Fruit fly (Drosophila melanogaster) whole organism, embryonic: ENCODE measurements around the gene CG9628.

ENCODE experiments used
- Atf-2 ChIP-seq: fragments of 200-800 bp; sonication (Bioruptor generic); optimal IDR thresholded peaks from 2 replicates; lab custom pipeline; 2016; ENCODE audit warnings: missing biosample characterization, missing genetic modification characterization
- Blimp-1 ChIP-seq: fragments of 200-800 bp; sonication (Bioruptor generic); optimal IDR thresholded peaks from 3 replicates; lab custom pipeline; 2018; ENCODE audit warnings: missing biosample characterization, missing genetic modification characterization, mild to moderate bottlenecking, moderate library complexity, missing genetic modification reagents
- CG10274 ChIP-seq: fragments of 200-800 bp; sonication (Bioruptor generic); optimal IDR thresholded peaks from 3 replicates; lab custom pipeline; 2017; ENCODE audit warnings: missing biosample characterization, mild to moderate bottlenecking, missing genetic modification characterization
- CG12236 ChIP-seq: fragments of 200-800 bp; sonication (Bioruptor generic); optimal IDR thresholded peaks from 2 replicates; lab custom pipeline; 2016; ENCODE audit warnings: missing biosample characterization, missing genetic modification characterization
- CG13894 ChIP-seq: fragments of 200-800 bp; sonication (Bioruptor generic); optimal IDR thresholded peaks from 3 replicates; lab custom pipeline; 2018; ENCODE audit warnings: missing biosample characterization, mild to moderate bottlenecking, missing genetic modification characterization, moderate library complexity
- CG14441 ChIP-seq: fragments of 200-800 bp; sonication (Bioruptor generic); IDR thresholded peaks from 2 replicates; pipeline ENCODE4 v1.3.6; 2022; ENCODE audit warnings: missing biosample characterization, missing genetic modification characterization
- CG14667 ChIP-seq: fragments of 200-800 bp; sonication (Bioruptor generic); IDR thresholded peaks from 2 replicates; pipeline ENCODE4 v1.3.6; 2022; ENCODE audit warnings: missing biosample characterization, missing genetic modification characterization
- CG15269 ChIP-seq: fragments of 200-800 bp; sonication (Bioruptor generic); optimal IDR thresholded peaks from 2 replicates; lab custom pipeline; 2018; ENCODE audit warnings: missing biosample characterization, mild to moderate bottlenecking, missing genetic modification characterization, moderate library complexity
- CG15479 ChIP-seq: fragments of 200-800 bp; sonication (Bioruptor generic); optimal IDR thresholded peaks from 3 replicates; lab custom pipeline; 2019; ENCODE audit warnings: missing biosample characterization, mild to moderate bottlenecking, missing genetic modification characterization, moderate library complexity
- CG2202 ChIP-seq: fragments of 200-800 bp; sonication (Bioruptor generic); optimal IDR thresholded peaks from 2 replicates; lab custom pipeline; 2018; ENCODE audit warnings: missing biosample characterization, mild to moderate bottlenecking, missing genetic modification characterization
- CG3847 ChIP-seq: fragments of 200-800 bp; sonication (Bioruptor generic); IDR thresholded peaks from 2 replicates; pipeline ENCODE4 v1.3.6; 2022; ENCODE audit warnings: missing biosample characterization, missing genetic modification characterization
- CG3995 ChIP-seq: fragments of 200-800 bp; sonication (Bioruptor generic); optimal IDR thresholded peaks from 3 replicates; lab custom pipeline; 2016; ENCODE audit warnings: missing biosample characterization, missing genetic modification characterization
- CG5953 ChIP-seq: fragments of 200-800 bp; sonication (Bioruptor generic); IDR thresholded peaks from 2 replicates; pipeline ENCODE4 v1.3.6; 2022; ENCODE audit warnings: missing biosample characterization, missing genetic modification characterization
- CG6765 ChIP-seq: fragments of 200-800 bp; sonication (Bioruptor generic); optimal IDR thresholded peaks from 3 replicates; lab custom pipeline; 2017; ENCODE audit warnings: missing biosample characterization, mild to moderate bottlenecking, missing genetic modification characterization
- CG6791 ChIP-seq: fragments of 200-800 bp; sonication (Bioruptor generic); IDR thresholded peaks from 3 replicates; pipeline ENCODE4 v1.3.6; 2022; ENCODE audit warnings: missing biosample characterization, missing genetic modification characterization; ENCODE audit not compliant: partially characterized antibody
- CG7556 ChIP-seq: fragments of 200-800 bp; sonication (Bioruptor generic); optimal IDR thresholded peaks from 2 replicates; lab custom pipeline; 2017; ENCODE audit warnings: missing biosample characterization, mild to moderate bottlenecking, missing genetic modification characterization
- CG8290 ChIP-seq, 3 experiments: fragments of 200-800 bp; sonication (Bioruptor generic); optimal IDR thresholded peaks; 2 replicates each; lab custom pipeline; 2016 to 2019; ENCODE audit warnings: missing biosample characterization in 3 of 3, missing genetic modification characterization in 3 of 3, mild to moderate bottlenecking in 2 of 3, moderate library complexity in 1 of 3
- CG9932 ChIP-seq: fragments of 200-800 bp; sonication (Bioruptor generic); IDR thresholded peaks from 2 replicates; pipeline ENCODE4 v1.3.6; 2022; ENCODE audit warnings: missing biosample characterization, missing genetic modification characterization
- Dbx ChIP-seq: fragments of 200-800 bp; sonication (Bioruptor generic); IDR thresholded peaks from 3 replicates; pipeline ENCODE4 v1.3.6; 2022; ENCODE audit warnings: missing biosample characterization, missing genetic modification characterization
- Doc2 ChIP-seq: fragments of 200-800 bp; sonication (Bioruptor generic); IDR thresholded peaks from 2 replicates; pipeline ENCODE4 v1.3.6; 2022; ENCODE audit warnings: missing biosample characterization, missing genetic modification characterization
- Doc3 ChIP-seq: fragments of 200-800 bp; sonication (Bioruptor generic); IDR thresholded peaks from 3 replicates; pipeline ENCODE4 v1.3.6; 2022; ENCODE audit warnings: missing biosample characterization, missing genetic modification characterization; ENCODE audit not compliant: partially characterized antibody
- Fer2 ChIP-seq: fragments of 200-800 bp; sonication (Bioruptor generic); optimal IDR thresholded peaks from 2 replicates; lab custom pipeline; 2018; ENCODE audit warnings: missing biosample characterization, mild to moderate bottlenecking, missing genetic modification characterization, moderate library complexity
- H2.0 ChIP-seq: fragments of 200-800 bp; sonication (Bioruptor generic); IDR thresholded peaks from 2 replicates; pipeline ENCODE4 v1.3.6; 2022; ENCODE audit warnings: missing biosample characterization, missing genetic modification characterization
- Hr3 ChIP-seq: fragments of 200-800 bp; sonication (Bioruptor generic); optimal IDR thresholded peaks from 3 replicates; lab custom pipeline; 2016; ENCODE audit warnings: missing biosample characterization, missing genetic modification characterization
- Hr78 ChIP-seq, 2 experiments: fragments of 200-800 bp in 1 of 2; fragments of >200 bp in 1 of 2; sonication (Bioruptor generic) in 1 of 2; optimal IDR thresholded peaks; 2 replicates each; lab custom pipeline; 2017 to 2019; ENCODE audit warnings: missing biosample characterization in 2 of 2, missing genetic modification characterization in 2 of 2, mild to moderate bottlenecking in 1 of 2, moderate library complexity in 1 of 2
- Hsf ChIP-seq: fragments of 200-800 bp; sonication (Bioruptor generic); optimal IDR thresholded peaks from 3 replicates; lab custom pipeline; 2016; ENCODE audit warnings: missing biosample characterization, missing genetic modification characterization
- Meics ChIP-seq: fragments of 200-800 bp; sonication (Bioruptor generic); optimal IDR thresholded peaks from 2 replicates; lab custom pipeline; 2017; ENCODE audit warnings: missing biosample characterization, mild to moderate bottlenecking, missing genetic modification characterization
- Oaz ChIP-seq: fragments of 200-800 bp; sonication (Bioruptor generic); IDR thresholded peaks from 2 replicates; pipeline ENCODE4 v1.3.6; 2022; ENCODE audit warnings: missing biosample characterization, missing genetic modification characterization
- Pdp1 ChIP-seq, 2 experiments: fragments of 200-800 bp; sonication (Bioruptor generic); optimal IDR thresholded peaks; 3 replicates each; lab custom pipeline; 2016; ENCODE audit warnings: missing biosample characterization in 2 of 2, missing genetic modification characterization in 2 of 2, mild to moderate bottlenecking in 1 of 2, moderate library complexity in 1 of 2
- Rx ChIP-seq: fragments of 200-800 bp; sonication (Bioruptor generic); IDR thresholded peaks from 2 replicates; pipeline ENCODE4 v1.3.6; 2022; ENCODE audit warnings: missing biosample characterization, missing genetic modification characterization
- Sry-δ ChIP-seq: fragments of 200-800 bp; sonication (Bioruptor generic); optimal IDR thresholded peaks from 2 replicates; lab custom pipeline; 2016; ENCODE audit warnings: missing biosample characterization, missing genetic modification characterization
- Vsx1 ChIP-seq: fragments of 200-800 bp; sonication (Bioruptor generic); optimal IDR thresholded peaks from 2 replicates; lab custom pipeline; 2017; ENCODE audit warnings: missing biosample characterization, mild to moderate bottlenecking, missing genetic modification characterization, missing genetic modification reagents
- bowl ChIP-seq: fragments of 200-800 bp; sonication (Bioruptor generic); IDR thresholded peaks from 2 replicates; pipeline ENCODE4 v1.3.6; 2022; ENCODE audit warnings: missing biosample characterization, missing genetic modification characterization
- crp ChIP-seq, 2 experiments: fragments of 200-800 bp; sonication (Bioruptor generic); optimal IDR thresholded peaks; 2 replicates in 1 of 2; 3 replicates in 1 of 2; lab custom pipeline; 2017; ENCODE audit warnings: missing biosample characterization in 2 of 2, missing genetic modification characterization in 2 of 2, mild to moderate bottlenecking in 1 of 2, moderate library complexity in 1 of 2
- danr ChIP-seq: fragments of 200-800 bp; sonication (Bioruptor generic); IDR thresholded peaks from 2 replicates; pipeline ENCODE4 v1.3.6; 2022; ENCODE audit warnings: missing biosample characterization, missing genetic modification characterization
- dpn ChIP-seq, 2 experiments: fragments of 200-800 bp; sonication (Bioruptor generic); optimal IDR thresholded peaks; 3 replicates each; lab custom pipeline; 2016; ENCODE audit warnings: missing biosample characterization in 2 of 2, missing genetic modification characterization in 2 of 2
- exex ChIP-seq: fragments of 200-800 bp; sonication (Bioruptor generic); optimal IDR thresholded peaks from 4 replicates; lab custom pipeline; 2018; ENCODE audit warnings: missing biosample characterization, mild to moderate bottlenecking, missing genetic modification characterization, moderate library complexity
- ham ChIP-seq: fragments of 200-800 bp; sonication (Bioruptor generic); IDR thresholded peaks from 2 replicates; pipeline ENCODE4 v1.3.6; 2022; ENCODE audit warnings: missing biosample characterization, missing genetic modification characterization
- jumu ChIP-seq: fragments of 200-800 bp; sonication (Bioruptor generic); optimal IDR thresholded peaks from 3 replicates; lab custom pipeline; 2016; ENCODE audit warnings: missing biosample characterization, missing genetic modification characterization
- lab ChIP-seq: fragments of 200-800 bp; sonication (Bioruptor generic); optimal IDR thresholded peaks from 3 replicates; lab custom pipeline; 2017; ENCODE audit warnings: missing biosample characterization, missing genetic modification characterization, mild to moderate bottlenecking, moderate library complexity, missing genetic modification reagents
- nau ChIP-seq: fragments of 200-800 bp; sonication (Bioruptor generic); optimal IDR thresholded peaks from 3 replicates; lab custom pipeline; 2017; ENCODE audit warnings: missing biosample characterization, mild to moderate bottlenecking, missing genetic modification characterization, missing genetic modification reagents
- pfk ChIP-seq: fragments of 200-800 bp; sonication (Bioruptor generic); optimal IDR thresholded peaks from 2 replicates; lab custom pipeline; 2018; ENCODE audit warnings: missing biosample characterization, mild to moderate bottlenecking, missing genetic modification characterization, moderate library complexity
- seq ChIP-seq: fragments of 200-800 bp; sonication (Bioruptor generic); IDR thresholded peaks from 2 replicates; pipeline ENCODE4 v1.3.6; 2022; ENCODE audit warnings: missing biosample characterization, missing genetic modification characterization
- sug ChIP-seq: fragments of 200-800 bp; optimal IDR thresholded peaks from 2 replicates; lab custom pipeline; 2019; ENCODE audit warnings: missing biosample characterization, mild to moderate bottlenecking, missing genetic modification characterization, moderate library complexity
- tgo ChIP-seq: fragments of 200-800 bp; sonication (Bioruptor generic); IDR thresholded peaks from 3 replicates; pipeline ENCODE4 v1.3.6; 2022; ENCODE audit warnings: missing biosample characterization, missing genetic modification characterization
- trem ChIP-seq: fragments of 200-800 bp; optimal IDR thresholded peaks from 3 replicates; lab custom pipeline; 2019; ENCODE audit warnings: missing biosample characterization, mild to moderate bottlenecking, missing genetic modification characterization, moderate library complexity
- usp ChIP-seq: fragments of >200 bp; optimal IDR thresholded peaks from 2 replicates; lab custom pipeline; 2017; ENCODE audit warnings: missing biosample characterization, missing genetic modification characterization
- vfl ChIP-seq: fragments of 200-800 bp; sonication (Bioruptor generic); optimal IDR thresholded peaks from 2 replicates; lab custom pipeline; 2016; ENCODE audit warnings: missing biosample characterization, missing genetic modification characterization
- vvl ChIP-seq: fragments of 200-800 bp; sonication (Bioruptor generic); IDR thresholded peaks from 2 replicates; pipeline ENCODE4 v1.3.6; 2022; ENCODE audit warnings: missing biosample characterization, missing genetic modification characterization

The CG9628 gene

dm6 chr3L:14634019-14634772 lies 11.6 kb downstream of the CG9628 start (continued):
- TF ChIP-seq CG3995 (GFP tag; lab: Kevin White, UChicago), result no peak
- TF ChIP-seq CG6765 (GFP tag; lab: Kevin White, UChicago), result no peak
- no peak for TF ChIP-seq lab (GFP tag; lab: Kevin White, UChicago)
- no peak for TF ChIP-seq seq
- TF ChIP-seq Atf-2 (GFP tag; lab: Kevin White, UChicago), result peak; percentile 17
- no peak for TF ChIP-seq Doc3 (GFP tag; lab: Robert Waterston, UW)
- no peak for TF ChIP-seq jumu (GFP tag; lab: Kevin White, UChicago)
- TF ChIP-seq CG5953 (GFP tag; lab: Robert Waterston, UW), result peak; percentile 22; the same call in 1 of the 2 replicates
- TF ChIP-seq dpn (GFP tag; optimal IDR thresholded peaks at IDR 0.05; lab: Kevin White, UChicago), result peak; percentile 2 to 14
- no peak for TF ChIP-seq bowl (GFP tag; lab: Robert Waterston, UW)
- TF ChIP-seq Meics (GFP tag; lab: Kevin White, UChicago), result no peak
- TF ChIP-seq Hsf (GFP tag; lab: Kevin White, UChicago), result peak; percentile 20
- TF ChIP-seq Doc2, result no peak
- no peak for TF ChIP-seq CG15479 (GFP tag; lab: Kevin White, UChicago)
- no peak for TF ChIP-seq CG2202
- TF ChIP-seq Fer2 (tag; lab: Kevin White, UChicago), result no peak
- no peak for TF ChIP-seq Sry-δ (GFP tag; lab: Kevin White, UChicago)
- no peak for TF ChIP-seq CG13894 (tag; lab: Kevin White, UChicago)
- no peak for TF ChIP-seq danr
- TF ChIP-seq CG14667 (GFP tag; lab: Robert Waterston, UW), result peak; percentile 16; the same call in 1 of the 2 replicates
- TF ChIP-seq tgo (GFP tag; lab: Robert Waterston, UW), result no peak
- TF ChIP-seq CG15269, result peak; percentile 8
- TF ChIP-seq Rx (GFP tag; lab: Robert Waterston, UW), result no peak
- no peak for TF ChIP-seq Hr3
- no peak for TF ChIP-seq CG6791 (GFP tag; lab: Robert Waterston, UW)
- no peak for TF ChIP-seq CG14441 (GFP tag; lab: Robert Waterston, UW)
- TF ChIP-seq ham, result no peak
- no peak for TF ChIP-seq trem
- TF ChIP-seq exex (tag; lab: Kevin White, UChicago), result no peak
- no peak for TF ChIP-seq usp (GFP tag; lab: Kevin White, UChicago)
- TF ChIP-seq sug (tag; lab: Kevin White, UChicago), result no peak
- TF ChIP-seq Dbx (GFP tag; lab: Robert Waterston, UW), result no peak
- no peak for TF ChIP-seq CG3847
- no peak for TF ChIP-seq pfk (GFP tag; lab: Kevin White, UChicago)
- peak in 1 of 2 experiments; percentile 28 for TF ChIP-seq Pdp1 (GFP tag; optimal IDR thresholded peaks at IDR 0.05; lab: Kevin White, UChicago)
- no peak for TF ChIP-seq crp (GFP tag; optimal IDR thresholded peaks at IDR 0.05; lab: Kevin White, UChicago)
- TF ChIP-seq CG9932 (GFP tag; lab: Robert Waterston, UW), result no peak
- no peak for TF ChIP-seq CG8290 (GFP tag; optimal IDR thresholded peaks at IDR 0.05; lab: Kevin White, UChicago)
- peak in 1 of 2 experiments; percentile 2 for TF ChIP-seq CG8290 (tag; optimal IDR thresholded peaks at IDR 0.05; lab: Kevin White, UChicago)
- no peak for TF ChIP-seq nau (GFP tag; lab: Kevin White, UChicago)
- no peak for TF ChIP-seq CG10274
- peak; percentile 50 for TF ChIP-seq vvl
- peak; percentile 33 for TF ChIP-seq Blimp-1 (GFP tag; lab: Kevin White, UChicago)
- TF ChIP-seq Oaz, result no peak
- TF ChIP-seq Vsx1, result no peak
- TF ChIP-seq vfl (GFP tag; lab: Kevin White, UChicago), result no peak
- no peak for TF ChIP-seq H2.0 (GFP tag; lab: Robert Waterston, UW)
- no peak for TF ChIP-seq Hr78 (GFP tag; optimal IDR thresholded peaks at IDR 0.05; lab: Kevin White, UChicago)
- no peak for TF ChIP-seq CG12236 (GFP tag; lab: Kevin White, UChicago)
- peak; percentile 17 for TF ChIP-seq CG7556 (GFP tag; lab: Kevin White, UChicago)
